Fruit fly (Drosophila melanogaster): ENCODE data around the gene CG9705.

Gene CG9705

dm6 chr3L:16782218-16782763 lies 2.4 kb downstream of the CG9705 start (continued):
- no peak for TF ChIP-seq CG31388 (GFP tag; optimal IDR thresholded peaks at IDR 0.05)
- TF ChIP-seq tgo (GFP tag; IDR thresholded peaks at IDR 0.05) = peak; percentile 66; the same call in 2 of the 3 replicates
- TF ChIP-seq CG14710 (tag; optimal IDR thresholded peaks at IDR 0.05) = peak; percentile 59
- TF ChIP-seq ash1 (GFP tag; optimal IDR thresholded peaks at IDR 0.05) = no peak
- no peak for TF ChIP-seq E2f2 (GFP tag; IDR thresholded peaks at IDR 0.05)
- peak; percentile 55 for TF ChIP-seq Aef1 (GFP tag; IDR thresholded peaks at IDR 0.05)
- TF ChIP-seq NK7.1 (GFP tag; optimal IDR thresholded peaks at IDR 0.05) = peak; percentile 8
- TF ChIP-seq gfzf (GFP tag; optimal IDR thresholded peaks at IDR 0.05) = no peak
- TF ChIP-seq Nf-YC (tag; optimal IDR thresholded peaks at IDR 0.05) = no peak
- TF ChIP-seq CG16815 (GFP tag; optimal IDR thresholded peaks at IDR 0.05) = peak; percentile 60
- TF ChIP-seq zen2 (GFP tag; IDR thresholded peaks at IDR 0.05; ENCODE audit: partially characterized antibody) = no peak
- TF ChIP-seq gro (GFP tag; optimal IDR thresholded peaks at IDR 0.05) = peak; percentile 10
- peak; percentile 15 for TF ChIP-seq her (GFP tag; optimal IDR thresholded peaks at IDR 0.05)
- peak; percentile 40 for TF ChIP-seq CG10565 (GFP tag; optimal IDR thresholded peaks at IDR 0.05)
- TF ChIP-seq chif (GFP tag; optimal IDR thresholded peaks at IDR 0.05) = peak; percentile 69 to 76
- TF ChIP-seq CG6175 (GFP tag; IDR thresholded peaks at IDR 0.05) = no peak
- no peak for TF ChIP-seq stwl (tag; optimal IDR thresholded peaks at IDR 0.05)
- peak; percentile 47 for TF ChIP-seq pnt (GFP tag; optimal IDR thresholded peaks at IDR 0.05)
- peak; percentile 14 for TF ChIP-seq kah (GFP tag; optimal IDR thresholded peaks at IDR 0.05)
- peak; percentile 13 for TF ChIP-seq Hand (GFP tag; optimal IDR thresholded peaks at IDR 0.05)
- TF ChIP-seq CG14860 (GFP tag; IDR thresholded peaks at IDR 0.05; ENCODE audit: partially characterized antibody) = no peak
- TF ChIP-seq Bteb2 (GFP tag; optimal IDR thresholded peaks at IDR 0.05) = peak; percentile 35
- TF ChIP-seq Hr51 (GFP tag; optimal IDR thresholded peaks at IDR 0.05) = peak in 1 of 2 experiments; percentile 10
- TF ChIP-seq CG12391 (tag; optimal IDR thresholded peaks at IDR 0.05) = peak; percentile 75
- peak; percentile 33 for TF ChIP-seq MTF-1 (GFP tag; optimal IDR thresholded peaks at IDR 0.05; ENCODE audit: borderline replicate concordance)
- no peak for TF ChIP-seq D19A (tag; optimal IDR thresholded peaks at IDR 0.05)
- no peak for TF ChIP-seq z (GFP tag; IDR thresholded peaks at IDR 0.05)
- peak; percentile 52 for TF ChIP-seq Hr3 (GFP tag; optimal IDR thresholded peaks at IDR 0.05)
- TF ChIP-seq ci (GFP tag; IDR thresholded peaks at IDR 0.05) = peak; percentile 87
- peak; percentile 47 for TF ChIP-seq HmgZ (tag; optimal IDR thresholded peaks at IDR 0.05)
- TF ChIP-seq otp (GFP tag; IDR thresholded peaks at IDR 0.05) = no peak
- no peak for TF ChIP-seq Dll (GFP tag; IDR thresholded peaks at IDR 0.05; ENCODE audit: partially characterized antibody)
- no peak for TF ChIP-seq CG7963 (GFP tag; IDR thresholded peaks at IDR 0.05; ENCODE audit: partially characterized antibody)
- TF ChIP-seq aop (GFP tag; IDR thresholded peaks at IDR 0.05) = no peak
- TF ChIP-seq CG9797 (GFP tag; optimal IDR thresholded peaks at IDR 0.05) = no peak
- peak; percentile 25; the same call in 1 of the 2 replicates for TF ChIP-seq CG6272 (GFP tag; IDR thresholded peaks at IDR 0.05)
- peak; percentile 78 for TF ChIP-seq chm (GFP tag; IDR thresholded peaks at IDR 0.05)
- peak; percentile 61 for TF ChIP-seq salm (tag; optimal IDR thresholded peaks at IDR 0.05)
- peak; percentile 41 for TF ChIP-seq Spps (tag; optimal IDR thresholded peaks at IDR 0.05)
- TF ChIP-seq CG2199 (GFP tag; IDR thresholded peaks at IDR 0.05) = no peak
- TF ChIP-seq org-1 (GFP tag; optimal IDR thresholded peaks at IDR 0.05) = peak; percentile 69
- peak; percentile 54 for TF ChIP-seq CG18476 (GFP tag; optimal IDR thresholded peaks at IDR 0.05)
- TF ChIP-seq ind (GFP tag; optimal IDR thresholded peaks at IDR 0.05) = peak; percentile 74
- peak; percentile 76 for TF ChIP-seq CG17328 (GFP tag; IDR thresholded peaks at IDR 0.05)
- peak; percentile 67 for TF ChIP-seq sisA (GFP tag; IDR thresholded peaks at IDR 0.05)
- TF ChIP-seq CG13624 (GFP tag; optimal IDR thresholded peaks at IDR 0.05) = peak; percentile 20
- no peak for TF ChIP-seq CG33557 (GFP tag; optimal IDR thresholded peaks at IDR 0.05)
- peak; percentile 50 to 51 for TF ChIP-seq Pdp1 (GFP tag; optimal IDR thresholded peaks at IDR 0.05)
- TF ChIP-seq Camta (GFP tag; optimal IDR thresholded peaks at IDR 0.05) = peak; percentile 45
- TF ChIP-seq ase (GFP tag; IDR thresholded peaks at IDR 0.05) = peak; percentile 56; the same call in 2 of the 3 replicates

Measured in whole organism, embryonic.